Worm (Caenorhabditis elegans) whole organism, early embryonic: ENCODE data around the gene F07F6.2.

Source experiments
- B0310.2 ChIP-seq: sonication (generic microtip); optimal IDR thresholded peaks from 2 replicates; lab custom pipeline; 2016; ENCODE audit warnings: mild to moderate bottlenecking, missing genetic modification characterization, missing compliant biosample characterization
- F13C5.2 ChIP-seq: sonication (generic microtip); optimal IDR thresholded peaks from 2 replicates; lab custom pipeline; 2017; ENCODE audit warnings: mild to moderate bottlenecking, missing genetic modification characterization, inconsistent platforms, missing compliant biosample characterization
- aly-1 ChIP-seq: sonication (generic microtip); optimal IDR thresholded peaks from 2 replicates; lab custom pipeline; 2016; ENCODE audit warnings: missing genetic modification characterization, missing compliant biosample characterization
- ama-1 ChIP-seq: fragments of 150-350 bp; optimal IDR thresholded peaks from 2 replicates; lab custom pipeline; 2014
- ceh-13 ChIP-seq: fragments of 200-800 bp; sonication (Bioruptor generic); optimal IDR thresholded peaks from 2 replicates; lab custom pipeline; 2018; ENCODE audit warnings: mild to moderate bottlenecking, missing genetic modification characterization, missing compliant biosample characterization
- ceh-36 ChIP-seq: sonication (generic microtip); optimal IDR thresholded peaks from 2 replicates; lab custom pipeline; 2016; ENCODE audit warnings: missing genetic modification characterization, inconsistent platforms, missing compliant biosample characterization
- flt-1 ChIP-seq: fragments of 200-800 bp; sonication (Bioruptor generic); IDR thresholded peaks from 2 replicates; pipeline ENCODE4 v1.3.6; 2022; ENCODE audit warnings: missing genetic modification characterization, missing compliant biosample characterization
- hmbx-1 ChIP-seq: sonication (generic microtip); optimal IDR thresholded peaks from 2 replicates; lab custom pipeline; 2016; ENCODE audit warnings: mild to moderate bottlenecking, missing genetic modification characterization, missing compliant biosample characterization
- hmg-4 ChIP-seq: fragments of 200-800 bp; sonication (Bioruptor generic); optimal IDR thresholded peaks from 2 replicates; lab custom pipeline; 2018; ENCODE audit warnings: mild to moderate bottlenecking, missing genetic modification characterization, missing compliant biosample characterization
- scrt-1 ChIP-seq: fragments of 200-800 bp; sonication (Bioruptor generic); IDR thresholded peaks from 2 replicates; pipeline ENCODE4 v1.3.6; 2022; ENCODE audit warnings: missing genetic modification characterization, missing compliant biosample characterization
- sea-1 ChIP-seq: fragments of 200-800 bp; sonication (Bioruptor generic); conservative IDR thresholded peaks from 2 replicates; pipeline ENCODE4 v1.3.6; 2022; ENCODE audit warnings: missing genetic modification characterization, missing compliant biosample characterization
- tbx-37 ChIP-seq: fragments of 200-800 bp; sonication (Bioruptor generic); conservative IDR thresholded peaks from 2 replicates; pipeline ENCODE4 v1.3.6; 2022; ENCODE audit warnings: missing genetic modification reagents, missing genetic modification characterization, missing compliant biosample characterization

- TF ChIP-seq ama-1, result no peak
- TF ChIP-seq aly-1 (tag; lab: Kevin White, UChicago), result no peak
- TF ChIP-seq flt-1 (GFP tag; lab: Robert Waterston, UW), result no peak
- TF ChIP-seq ceh-13 (GFP tag; lab: Kevin White, UChicago), result no peak
- TF ChIP-seq B0310.2 (tag; lab: Kevin White, UChicago), result no peak
- no peak for TF ChIP-seq scrt-1
- TF ChIP-seq F13C5.2 (tag; lab: Kevin White, UChicago), result no peak
- no peak for TF ChIP-seq tbx-37 (GFP tag; lab: Robert Waterston, UW)
- TF ChIP-seq ceh-36 (tag; lab: Kevin White, UChicago), result no peak
- no peak for TF ChIP-seq hmg-4 (GFP tag; lab: Kevin White, UChicago)
- no peak for TF ChIP-seq sea-1 (GFP tag; lab: Robert Waterston, UW)
- TF ChIP-seq hmbx-1 (tag; lab: Kevin White, UChicago), result no peak
These were observed 31.2 kb upstream of the F07F6.2 start, which contains the start of gene fbxl-3 for ce11 chrII:5398779-5399178.
